Worm (Caenorhabditis elegans): ENCODE measurements around the gene xdh-1.
"Not testable (repeated sequence)": the region's sequence is repeated elsewhere in the genome, so short reads cannot be mapped to it uniquely, and the experiment has no call there.

The xdh-1 gene

DNA sequence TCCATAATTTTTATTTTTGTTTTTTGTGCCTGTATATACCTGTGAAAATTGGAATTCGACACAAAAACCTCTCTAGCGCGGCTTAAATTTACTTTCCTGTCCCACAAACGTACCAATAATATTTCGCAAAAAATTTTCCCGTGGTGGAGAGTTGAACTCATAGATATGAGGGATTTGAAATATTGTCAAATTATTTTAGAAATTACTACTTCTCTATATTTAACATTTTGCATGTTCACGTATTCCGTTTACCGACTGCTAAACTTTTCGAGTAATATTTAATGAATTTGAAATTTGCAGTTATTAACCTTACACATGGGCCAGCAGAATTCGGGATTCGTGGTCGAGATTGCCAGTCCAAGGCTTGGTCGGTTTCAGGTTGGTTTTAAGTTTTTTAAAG lies 38.9 kb downstream of the xdh-1 start, which contains the start of gene Y67A10A.7:
Gene Y67A10A.7, plus strand, starts transcription at position 301 of the 400 bp plus-strand sequence.
- not testable (repeated sequence) for TF ChIP-seq nhr-237 (tag; optimal IDR thresholded peaks at IDR 0.05); nhr-67 (tag; optimal IDR thresholded peaks at IDR 0.05); nfya-1 (tag; optimal IDR thresholded peaks at IDR 0.05; ENCODE audit: insufficient read depth)

DNA sequence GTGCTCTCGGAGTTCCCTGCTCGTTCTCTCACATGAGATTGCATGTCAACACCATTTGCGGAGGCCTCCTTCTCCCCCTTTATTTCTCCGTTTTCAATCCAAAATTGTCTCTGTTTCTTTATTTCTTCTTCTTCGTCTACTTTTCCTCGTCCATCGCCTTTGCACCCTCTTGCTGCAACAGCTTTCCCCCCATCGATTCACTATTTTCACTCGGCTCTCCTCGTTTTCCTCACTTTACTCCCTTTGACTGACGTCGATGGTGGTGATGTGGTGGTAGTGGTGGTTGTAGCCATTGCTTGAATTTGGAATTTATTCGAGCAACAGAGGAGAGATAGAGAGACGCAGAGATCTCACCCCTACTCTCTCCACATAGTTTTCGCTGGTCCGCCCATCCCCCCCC lies 41.1 kb downstream of the xdh-1 start:
- no peak for TF ChIP-seq ZK546.5 (tag; optimal IDR thresholded peaks at IDR 0.05)
- TF ChIP-seq tbx-2 (tag; optimal IDR thresholded peaks at IDR 0.05): no peak
- TF ChIP-seq unc-62 (GFP tag; optimal IDR thresholded peaks at IDR 0.05): peak; percentile 77
- no peak for TF ChIP-seq nhr-25 (tag; optimal IDR thresholded peaks at IDR 0.05)
- TF ChIP-seq fos-1 (tag; optimal IDR thresholded peaks at IDR 0.05): no peak
- TF ChIP-seq egl-5 (tag; optimal IDR thresholded peaks at IDR 0.05): peak; percentile 59
- TF ChIP-seq ztf-4 (tag; optimal IDR thresholded peaks at IDR 0.05): no peak
- peak; percentile 78 for TF ChIP-seq lin-39 (tag; optimal IDR thresholded peaks at IDR 0.05)
- peak; percentile 93 for TF ChIP-seq hmg-11 (tag; optimal IDR thresholded peaks at IDR 0.05)
- TF ChIP-seq R02D3.7 (tag; optimal IDR thresholded peaks at IDR 0.05): no peak
- no peak for TF ChIP-seq nhr-12 (tag; optimal IDR thresholded peaks at IDR 0.05)
- no peak for TF ChIP-seq nhr-23 (tag; optimal IDR thresholded peaks at IDR 0.05)
- peak; percentile 15 for TF ChIP-seq lin-15B (tag; optimal IDR thresholded peaks at IDR 0.05)
- TF ChIP-seq ztf-11 (tag; optimal IDR thresholded peaks at IDR 0.05): no peak
- peak; percentile 5 for TF ChIP-seq ceh-82 (tag; optimal IDR thresholded peaks at IDR 0.05)
- no peak for TF ChIP-seq ceh-9 (tag; optimal IDR thresholded peaks at IDR 0.05)
- TF ChIP-seq pha-4 (tag; optimal IDR thresholded peaks at IDR 0.05): no peak
- TF ChIP-seq egl-27 (tag; optimal IDR thresholded peaks at IDR 0.05): no peak
- no peak for TF ChIP-seq nhr-76 (tag; optimal IDR thresholded peaks at IDR 0.05)
- TF ChIP-seq nhr-43 (tag; optimal IDR thresholded peaks at IDR 0.05; ENCODE audit: poor library complexity, severe bottlenecking): no peak
- TF ChIP-seq elt-2 (tag; optimal IDR thresholded peaks at IDR 0.05): no peak
- peak; percentile 83 for TF ChIP-seq fkh-10 (GFP tag; optimal IDR thresholded peaks at IDR 0.05)
- peak; percentile 50 for TF ChIP-seq sea-2 (GFP tag; optimal IDR thresholded peaks at IDR 0.05)
- TF ChIP-seq ceh-28 (tag; optimal IDR thresholded peaks at IDR 0.05): peak; percentile 33
- no peak for TF ChIP-seq jun-1 (tag; optimal IDR thresholded peaks at IDR 0.05)
- TF ChIP-seq nhr-11 (tag; optimal IDR thresholded peaks at IDR 0.05): no peak
- no peak for TF ChIP-seq zag-1 (tag; optimal IDR thresholded peaks at IDR 0.05)
- no peak for TF ChIP-seq mdl-1 (tag; optimal IDR thresholded peaks at IDR 0.05)
- TF ChIP-seq skn-1 (tag; optimal IDR thresholded peaks at IDR 0.05): peak; percentile 22
- TF ChIP-seq mml-1 (tag; optimal IDR thresholded peaks at IDR 0.05): no peak
- no peak for TF ChIP-seq snpc-4 (tag; optimal IDR thresholded peaks at IDR 0.05)
- peak; percentile 80 for TF ChIP-seq nfya-1 (tag; optimal IDR thresholded peaks at IDR 0.05; ENCODE audit: insufficient read depth)
- peak; percentile 39 for TF ChIP-seq elt-1 (tag; optimal IDR thresholded peaks at IDR 0.05)
- no peak for TF ChIP-seq nhr-67 (tag; optimal IDR thresholded peaks at IDR 0.05)
- TF ChIP-seq lsy-12 (tag; optimal IDR thresholded peaks at IDR 0.05): no peak
- no peak for TF ChIP-seq daf-12 (tag; optimal IDR thresholded peaks at IDR 0.05)
- no peak for TF ChIP-seq eor-1 (tag; optimal IDR thresholded peaks at IDR 0.05)
- no peak for TF ChIP-seq unc-39 (tag; optimal IDR thresholded peaks at IDR 0.05)
- no peak for TF ChIP-seq aly-2 (tag; optimal IDR thresholded peaks at IDR 0.05)

DNA sequence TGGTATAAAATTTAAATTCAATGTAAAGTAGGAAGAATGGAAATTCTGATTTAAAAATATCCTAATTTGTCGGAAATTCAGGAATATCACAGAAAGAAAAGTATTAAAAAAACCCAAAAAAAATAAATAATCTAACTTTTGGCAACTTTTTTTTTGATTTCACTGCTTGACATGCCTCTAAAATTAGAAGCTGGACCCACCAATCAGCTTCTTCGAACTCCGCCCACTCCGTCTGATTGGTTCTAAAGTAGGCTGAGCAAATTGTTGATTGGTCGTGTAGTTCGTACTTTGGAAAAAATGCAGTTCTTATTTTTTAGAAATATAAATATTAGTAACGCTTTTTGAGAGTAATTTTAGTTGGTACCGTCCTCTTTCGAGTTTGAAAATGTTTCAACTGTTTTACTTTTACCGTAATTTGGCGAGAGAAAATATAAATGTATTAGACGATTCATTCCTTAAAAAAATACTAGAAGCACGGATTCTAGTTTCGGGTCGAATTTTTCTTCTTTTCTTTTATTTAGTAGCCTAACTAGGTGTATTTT lies 46.8 kb downstream of the xdh-1 start:
- peak; percentile 97 for TF ChIP-seq nfya-1 (tag; optimal IDR thresholded peaks at IDR 0.05; ENCODE audit: insufficient read depth)
- no peak for TF ChIP-seq zag-1 (tag; optimal IDR thresholded peaks at IDR 0.05)

DNA sequence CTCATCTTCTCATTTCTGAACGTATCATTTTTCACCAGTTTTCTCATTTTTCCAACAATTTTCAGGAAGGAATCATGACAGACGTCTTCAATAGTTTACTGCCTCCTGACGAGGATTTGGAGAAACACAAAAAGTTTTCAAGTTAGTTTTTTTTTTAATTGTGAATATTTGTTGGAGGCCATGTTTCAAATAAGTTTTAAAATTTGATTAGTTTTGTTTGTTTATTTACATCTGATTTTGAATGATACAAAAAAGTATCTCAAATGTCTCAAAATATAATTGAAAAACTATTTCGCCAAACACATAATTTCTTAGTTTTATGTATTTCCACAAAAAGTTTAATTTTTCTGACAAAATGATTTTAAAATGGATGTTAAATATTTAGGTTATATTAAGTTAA lies 51.5 kb downstream of the xdh-1 start, which contains the start of gene ssu-2:
Gene ssu-2, plus strand, starts transcription at position 59 of the 400 bp plus-strand sequence.
- no peak for TF ChIP-seq ztf-11 (tag; optimal IDR thresholded peaks at IDR 0.05)
- no peak for TF ChIP-seq zag-1 (tag; optimal IDR thresholded peaks at IDR 0.05)
- TF ChIP-seq lin-39 (tag; optimal IDR thresholded peaks at IDR 0.05): no peak
- TF ChIP-seq elt-1 (tag; optimal IDR thresholded peaks at IDR 0.05): no peak
- TF ChIP-seq ama-1 (optimal IDR thresholded peaks at IDR 0.05): no peak
- TF ChIP-seq pqm-1 (tag; optimal IDR thresholded peaks at IDR 0.05): no peak
- TF ChIP-seq ZK546.5 (tag; optimal IDR thresholded peaks at IDR 0.05): no peak
- no peak for TF ChIP-seq nhr-67 (tag; optimal IDR thresholded peaks at IDR 0.05)
- TF ChIP-seq nhr-12 (tag; optimal IDR thresholded peaks at IDR 0.05): no peak
- TF ChIP-seq nhr-28 (tag; optimal IDR thresholded peaks at IDR 0.05): no peak
- no peak for TF ChIP-seq tbx-2 (tag; optimal IDR thresholded peaks at IDR 0.05)
- no peak for TF ChIP-seq elt-3 (tag; optimal IDR thresholded peaks at IDR 0.05)
- no peak for TF ChIP-seq egl-27 (tag; optimal IDR thresholded peaks at IDR 0.05)
